Fruit fly (Drosophila melanogaster) whole organism, embryonic: ENCODE measurements around the gene CG17239.

Source experiments
- ATbp ChIP-seq: fragments of 200-800 bp; sonication (Bioruptor generic); optimal IDR thresholded peaks from 2 replicates; lab custom pipeline; 2017; ENCODE audit warnings: missing biosample characterization, mild to moderate bottlenecking, missing genetic modification characterization, missing genetic modification reagents
- Abd-B ChIP-seq: fragments of 200-800 bp; sonication (Bioruptor generic); optimal IDR thresholded peaks from 2 replicates; lab custom pipeline; 2018; ENCODE audit warnings: missing biosample characterization, mild to moderate bottlenecking, missing genetic modification characterization, moderate library complexity
- CG10366 ChIP-seq: fragments of 200-800 bp; sonication (Bioruptor generic); IDR thresholded peaks from 2 replicates; pipeline ENCODE4 v1.3.6; 2022; ENCODE audit warnings: missing biosample characterization, missing genetic modification characterization
- CG10431 ChIP-seq: fragments of 200-800 bp; sonication (Bioruptor generic); optimal IDR thresholded peaks from 3 replicates; lab custom pipeline; 2018; ENCODE audit warnings: missing biosample characterization, mild to moderate bottlenecking, missing genetic modification characterization
- CG10543 ChIP-seq: fragments of 200-800 bp; sonication (Bioruptor generic); optimal IDR thresholded peaks from 3 replicates; lab custom pipeline; 2017; ENCODE audit warnings: missing biosample characterization, mild to moderate bottlenecking, missing genetic modification characterization, moderate library complexity
- CG10959 ChIP-seq: fragments of 200-800 bp; sonication (Bioruptor generic); IDR thresholded peaks from 2 replicates; pipeline ENCODE4 v1.3.6; 2022; ENCODE audit warnings: missing biosample characterization, missing genetic modification characterization
- CG12942 ChIP-seq: fragments of 200-800 bp; sonication (Bioruptor generic); optimal IDR thresholded peaks from 3 replicates; lab custom pipeline; 2016; ENCODE audit warnings: missing biosample characterization, missing genetic modification characterization
- CG13624 ChIP-seq: fragments of 200-800 bp; sonication (Bioruptor generic); optimal IDR thresholded peaks from 2 replicates; lab custom pipeline; 2016; ENCODE audit warnings: missing biosample characterization, missing genetic modification characterization
- CG14667 ChIP-seq: fragments of 200-800 bp; sonication (Bioruptor generic); IDR thresholded peaks from 2 replicates; pipeline ENCODE4 v1.3.6; 2022; ENCODE audit warnings: missing biosample characterization, missing genetic modification characterization
- CG15479 ChIP-seq: fragments of 200-800 bp; sonication (Bioruptor generic); optimal IDR thresholded peaks from 3 replicates; lab custom pipeline; 2019; ENCODE audit warnings: missing biosample characterization, mild to moderate bottlenecking, missing genetic modification characterization, moderate library complexity
- CG15514 ChIP-seq: fragments of 200-800 bp; sonication (Bioruptor generic); optimal IDR thresholded peaks from 3 replicates; lab custom pipeline; 2017; ENCODE audit warnings: missing biosample characterization, missing genetic modification characterization, mild to moderate bottlenecking, moderate library complexity, missing genetic modification reagents
- CG17568 ChIP-seq: fragments of 200-800 bp; sonication (Bioruptor generic); optimal IDR thresholded peaks from 2 replicates; lab custom pipeline; 2018; ENCODE audit warnings: missing biosample characterization, mild to moderate bottlenecking, missing genetic modification characterization, moderate library complexity
- CG17612 ChIP-seq: fragments of 200-800 bp; sonication (Bioruptor generic); IDR thresholded peaks from 2 replicates; pipeline ENCODE4 v1.3.6; 2022; ENCODE audit warnings: missing biosample characterization, missing genetic modification characterization
- CG1792 ChIP-seq: fragments of 200-800 bp; sonication (Bioruptor generic); optimal IDR thresholded peaks from 2 replicates; lab custom pipeline; 2016; ENCODE audit warnings: missing biosample characterization, missing genetic modification characterization
- CG18011 ChIP-seq: fragments of 200-800 bp; sonication (Bioruptor generic); optimal IDR thresholded peaks from 2 replicates; lab custom pipeline; 2017; ENCODE audit warnings: missing biosample characterization, missing genetic modification characterization, mild to moderate bottlenecking, moderate library complexity, missing genotype
- CG32772 ChIP-seq: fragments of 200-800 bp; sonication (Bioruptor generic); IDR thresholded peaks from 2 replicates; pipeline ENCODE4 v1.3.6; 2022; ENCODE audit warnings: missing biosample characterization, missing genetic modification characterization
- CG4424 ChIP-seq: fragments of 200-800 bp; sonication (Bioruptor generic); optimal IDR thresholded peaks from 3 replicates; lab custom pipeline; 2016; ENCODE audit warnings: missing biosample characterization, missing genetic modification characterization
- CG7271 ChIP-seq: fragments of 200-800 bp; sonication (Bioruptor generic); optimal IDR thresholded peaks from 2 replicates; lab custom pipeline; 2018; ENCODE audit warnings: missing biosample characterization, mild to moderate bottlenecking, missing genetic modification characterization, moderate library complexity
- CG7928 ChIP-seq: fragments of 200-800 bp; sonication (Bioruptor generic); optimal IDR thresholded peaks from 2 replicates; lab custom pipeline; 2017; ENCODE audit warnings: missing biosample characterization, mild to moderate bottlenecking, missing genetic modification characterization
- CG7987 ChIP-seq: fragments of 200-800 bp; sonication (Bioruptor generic); optimal IDR thresholded peaks from 2 replicates; lab custom pipeline; 2018; ENCODE audit warnings: missing biosample characterization, mild to moderate bottlenecking, missing genetic modification characterization, moderate library complexity
- CG8924 ChIP-seq: fragments of 200-800 bp; optimal IDR thresholded peaks from 3 replicates; lab custom pipeline; 2019; ENCODE audit warnings: missing biosample characterization, mild to moderate bottlenecking, missing genetic modification characterization, moderate library complexity
- CTCF ChIP-seq: fragments of 200-800 bp; sonication (Bioruptor generic); optimal IDR thresholded peaks from 2 replicates; lab custom pipeline; 2017; ENCODE audit warnings: missing biosample characterization, mild to moderate bottlenecking, missing genetic modification characterization, moderate library complexity
- CoRest ChIP-seq: fragments of 200-800 bp; sonication (Bioruptor generic); optimal IDR thresholded peaks from 3 replicates; lab custom pipeline; 2018; ENCODE audit warnings: missing biosample characterization, mild to moderate bottlenecking, missing genetic modification characterization, moderate library complexity
- D19A ChIP-seq: fragments of 200-800 bp; optimal IDR thresholded peaks from 3 replicates; lab custom pipeline; 2019; ENCODE audit warnings: missing biosample characterization, mild to moderate bottlenecking, missing genetic modification characterization, moderate library complexity
- Dbx ChIP-seq: fragments of 200-800 bp; sonication (Bioruptor generic); IDR thresholded peaks from 3 replicates; pipeline ENCODE4 v1.3.6; 2022; ENCODE audit warnings: missing biosample characterization, missing genetic modification characterization
- Deaf1 ChIP-seq: fragments of 200-800 bp; optimal IDR thresholded peaks from 3 replicates; lab custom pipeline; 2019; ENCODE audit warnings: missing biosample characterization, mild to moderate bottlenecking, missing genetic modification characterization, moderate library complexity
- E2f2 ChIP-seq: fragments of 200-800 bp; sonication (Bioruptor generic); IDR thresholded peaks from 2 replicates; pipeline ENCODE4 v1.3.6; 2022; ENCODE audit warnings: missing biosample characterization, missing genetic modification characterization
- Hr78 ChIP-seq, 2 experiments: fragments of 200-800 bp in 1 of 2; fragments of >200 bp in 1 of 2; sonication (Bioruptor generic) in 1 of 2; optimal IDR thresholded peaks; 2 replicates each; lab custom pipeline; 2017 to 2019; ENCODE audit warnings: missing biosample characterization in 2 of 2, missing genetic modification characterization in 2 of 2, mild to moderate bottlenecking in 1 of 2, moderate library complexity in 1 of 2
- Lhr ChIP-seq: fragments of 200-800 bp; sonication (Bioruptor generic); optimal IDR thresholded peaks from 3 replicates; lab custom pipeline; 2017; ENCODE audit warnings: mild to moderate bottlenecking, missing biosample characterization, missing genetic modification reagents, missing genetic modification characterization
- Mad ChIP-seq: fragments of 200-800 bp; sonication (Bioruptor generic); optimal IDR thresholded peaks from 2 replicates; lab custom pipeline; 2016; ENCODE audit warnings: missing biosample characterization, missing genetic modification characterization
- Myb ChIP-seq: fragments of 200-800 bp; sonication (Bioruptor generic); optimal IDR thresholded peaks from 2 replicates; lab custom pipeline; 2016; ENCODE audit warnings: missing biosample characterization, missing genetic modification characterization
- Nf-YB ChIP-seq: fragments of 200-800 bp; sonication (Bioruptor generic); optimal IDR thresholded peaks from 3 replicates; lab custom pipeline; 2019; ENCODE audit warnings: missing biosample characterization, mild to moderate bottlenecking, missing genetic modification characterization, moderate library complexity
- NfI ChIP-seq: fragments of 200-800 bp; sonication (Bioruptor generic); optimal IDR thresholded peaks from 3 replicates; lab custom pipeline; 2018; ENCODE audit warnings: missing biosample characterization, mild to moderate bottlenecking, missing genetic modification characterization, moderate library complexity
- Sry-δ ChIP-seq: fragments of 200-800 bp; sonication (Bioruptor generic); optimal IDR thresholded peaks from 2 replicates; lab custom pipeline; 2016; ENCODE audit warnings: missing biosample characterization, missing genetic modification characterization
- croc ChIP-seq: fragments of 200-800 bp; sonication (Bioruptor generic); conservative IDR thresholded peaks from 3 replicates; pipeline ENCODE4 v1.3.6; 2022; ENCODE audit warnings: missing biosample characterization, missing genetic modification characterization
- exex ChIP-seq: fragments of 200-800 bp; sonication (Bioruptor generic); optimal IDR thresholded peaks from 4 replicates; lab custom pipeline; 2018; ENCODE audit warnings: missing biosample characterization, mild to moderate bottlenecking, missing genetic modification characterization, moderate library complexity
- fd64A ChIP-seq: fragments of 200-800 bp; sonication (Bioruptor generic); optimal IDR thresholded peaks from 3 replicates; lab custom pipeline; 2018; ENCODE audit warnings: missing biosample characterization, mild to moderate bottlenecking, missing genetic modification characterization
- gcm ChIP-seq: fragments of 200-800 bp; sonication (Bioruptor generic); optimal IDR thresholded peaks from 2 replicates; lab custom pipeline; 2019; ENCODE audit warnings: missing biosample characterization, mild to moderate bottlenecking, missing genetic modification characterization, moderate library complexity
- gro ChIP-seq: fragments of 200-800 bp; sonication (Bioruptor generic); optimal IDR thresholded peaks from 2 replicates; lab custom pipeline; 2016; ENCODE audit warnings: missing biosample characterization, missing genetic modification characterization
- insv ChIP-seq, 2 experiments: fragments of 200-800 bp; sonication (Bioruptor generic); optimal IDR thresholded peaks; 3 replicates each; lab custom pipeline; 2016 to 2018; ENCODE audit warnings: missing biosample characterization in 2 of 2, missing genetic modification characterization in 2 of 2
- mirr ChIP-seq: fragments of 200-800 bp; sonication (Bioruptor generic); optimal IDR thresholded peaks from 3 replicates; lab custom pipeline; 2018; ENCODE audit warnings: missing biosample characterization, mild to moderate bottlenecking, missing genetic modification characterization
- nerfin-1 ChIP-seq: fragments of 200-800 bp; sonication (Bioruptor generic); optimal IDR thresholded peaks from 3 replicates; lab custom pipeline; 2019; ENCODE audit warnings: missing biosample characterization, mild to moderate bottlenecking, missing genetic modification characterization, moderate library complexity
- nmo ChIP-seq: fragments of 200-800 bp; sonication (Bioruptor generic); optimal IDR thresholded peaks from 2 replicates; lab custom pipeline; 2018; ENCODE audit warnings: missing biosample characterization, mild to moderate bottlenecking, missing genetic modification characterization, moderate library complexity
- peb ChIP-seq: fragments of 200-800 bp; sonication (Bioruptor generic); IDR thresholded peaks from 2 replicates; pipeline ENCODE4 v1.3.6; 2022; ENCODE audit warnings: missing biosample characterization, missing genetic modification characterization
- phol ChIP-seq: fragments of 200-800 bp; sonication (Bioruptor generic); optimal IDR thresholded peaks from 3 replicates; lab custom pipeline; 2018; ENCODE audit warnings: missing biosample characterization, mild to moderate bottlenecking, missing genetic modification characterization, moderate library complexity
- ranshi ChIP-seq: fragments of 200-800 bp; sonication (Bioruptor generic); IDR thresholded peaks from 2 replicates; pipeline ENCODE4 v1.3.6; 2022; ENCODE audit warnings: missing biosample characterization, missing genetic modification characterization
- run ChIP-seq: fragments of 200-800 bp; sonication (Bioruptor generic); optimal IDR thresholded peaks from 3 replicates; lab custom pipeline; 2018; ENCODE audit warnings: missing biosample characterization, mild to moderate bottlenecking, missing genetic modification characterization
- slbo ChIP-seq: fragments of 200-800 bp; sonication (Bioruptor generic); IDR thresholded peaks from 2 replicates; pipeline ENCODE4 v1.3.6; 2022; ENCODE audit warnings: missing biosample characterization, missing genetic modification characterization
- toy ChIP-seq: fragments of 200-800 bp; sonication (Bioruptor generic); IDR thresholded peaks from 2 replicates; pipeline ENCODE4 v1.3.6; 2022; ENCODE audit warnings: missing biosample characterization, missing genetic modification characterization
- trem ChIP-seq: fragments of 200-800 bp; optimal IDR thresholded peaks from 3 replicates; lab custom pipeline; 2019; ENCODE audit warnings: missing biosample characterization, mild to moderate bottlenecking, missing genetic modification characterization, moderate library complexity
- vvl ChIP-seq: fragments of 200-800 bp; sonication (Bioruptor generic); IDR thresholded peaks from 2 replicates; pipeline ENCODE4 v1.3.6; 2022; ENCODE audit warnings: missing biosample characterization, missing genetic modification characterization
- wdn ChIP-seq: fragments of 200-800 bp; sonication (Bioruptor generic); IDR thresholded peaks from 2 replicates; pipeline ENCODE4 v1.3.6; 2022; ENCODE audit warnings: missing biosample characterization, missing genetic modification characterization

CG17239 gene

DNA sequence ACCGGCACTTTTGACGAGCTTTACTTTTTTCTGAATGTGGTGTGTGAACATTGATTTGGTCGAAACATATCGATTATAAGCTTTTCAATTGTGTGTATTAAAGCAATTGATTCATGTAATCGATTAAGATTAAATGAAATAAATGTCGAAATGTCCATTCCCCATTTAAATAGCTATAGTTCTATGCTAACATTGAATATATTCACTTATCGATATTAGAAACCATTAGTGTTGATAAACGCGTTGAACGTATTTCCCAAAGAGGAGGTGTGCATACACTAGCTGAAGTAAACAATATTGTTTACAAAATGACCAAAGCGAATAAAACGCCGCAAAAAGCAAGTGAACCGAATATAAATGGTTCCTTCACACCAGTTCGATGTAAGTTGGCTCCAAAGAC is 38.1 kb downstream of the CG17239 start, which contains the start of the genes Uch and CG34174 (continued):
- TF ChIP-seq CG10543 (GFP tag; lab: Kevin White, UChicago) (no peak), CG1792 (no peak), fd64A (GFP tag; lab: Kevin White, UChicago) (no peak), ranshi (GFP tag; lab: Robert Waterston, UW) (no peak), Deaf1 (tag; lab: Kevin White, UChicago) (no peak), slbo (GFP tag; lab: Robert Waterston, UW) (no peak), CG7928 (GFP tag; lab: Kevin White, UChicago) (no peak), croc (no peak), Abd-B (GFP tag; lab: Kevin White, UChicago) (peak; percentile 44), CG10366 (GFP tag; lab: Robert Waterston, UW) (no peak), nmo (peak; percentile 71), CG18011 (GFP tag; lab: Kevin White, UChicago) (no peak), CG17612 (GFP tag; lab: Robert Waterston, UW) (no peak), toy (GFP tag; lab: Robert Waterston, UW) (no peak), gcm (no peak), wdn (GFP tag; lab: Robert Waterston, UW) (no peak), CG15479 (GFP tag; lab: Kevin White, UChicago) (no peak), CG7987 (no peak), NfI (peak; percentile 29), CG8924 (no peak), Lhr (GFP tag; lab: Kevin White, UChicago) (peak; percentile 66), mirr (GFP tag; lab: Kevin White, UChicago) (no peak), vvl (GFP tag; lab: Robert Waterston, UW) (no peak), E2f2 (GFP tag; lab: Robert Waterston, UW) (peak; percentile 18; the same call in 1 of the 2 replicates), CG10431 (GFP tag; lab: Kevin White, UChicago) (no peak), exex (tag; lab: Kevin White, UChicago) (peak; percentile 15), CG12942 (GFP tag; lab: Kevin White, UChicago) (no peak), phol (tag; lab: Kevin White, UChicago) (peak; percentile 58), D19A (tag; lab: Kevin White, UChicago) (no peak), ATbp (GFP tag; lab: Kevin White, UChicago) (no peak), CoRest (tag; lab: Kevin White, UChicago) (peak; percentile 29), peb (GFP tag; lab: Robert Waterston, UW) (no peak), CG7271 (tag; lab: Kevin White, UChicago) (no peak), Myb (GFP tag; lab: Kevin White, UChicago) (peak; percentile 53), Mad (GFP tag; lab: Kevin White, UChicago) (no peak), CG32772 (GFP tag; lab: Robert Waterston, UW) (no peak), CG14667 (no peak), run (tag; lab: Kevin White, UChicago) (no peak), Hr78 (GFP tag; optimal IDR thresholded peaks at IDR 0.05; lab: Kevin White, UChicago) (no peak), CG17568 (GFP tag; lab: Kevin White, UChicago) (no peak), CG10959 (GFP tag; lab: Robert Waterston, UW) (no peak), Sry-δ (GFP tag; lab: Kevin White, UChicago) (peak; percentile 70), nerfin-1 (tag; lab: Kevin White, UChicago) (peak; percentile 24), CG13624 (GFP tag; lab: Kevin White, UChicago) (peak; percentile 45), CTCF (no peak), CG4424 (GFP tag; lab: Kevin White, UChicago) (no peak), Nf-YB (GFP tag; lab: Kevin White, UChicago) (no peak), Dbx (no peak), gro (GFP tag; lab: Kevin White, UChicago) (peak; percentile 9), insv (GFP tag; optimal IDR thresholded peaks at IDR 0.05; lab: Kevin White, UChicago) (no peak), trem (tag; lab: Kevin White, UChicago) (peak; percentile 59), CG15514 (GFP tag; lab: Kevin White, UChicago) (peak; percentile 44)
